Fruit fly (Drosophila melanogaster) Kc167 (cell line): ENCODE results near the gene brv3.
A peak's percentile ranks its signal among the peaks of the same experiment; 100 is the strongest.
"Not testable (repeated sequence)": the region's sequence is repeated elsewhere in the genome, so short reads cannot be mapped to it uniquely, and the experiment has no call there.

Experiments used
- Myc ChIP-seq: fragments of >200 bp; optimal IDR thresholded peaks from 2 replicates; lab custom pipeline; 2017; ENCODE audit warnings: missing external identifiers
- Sin3A ChIP-seq: fragments of >200 bp; optimal IDR thresholded peaks from 2 replicates; lab custom pipeline; 2018; ENCODE audit warnings: missing external identifiers
- h ChIP-seq: fragments of >200 bp; optimal IDR thresholded peaks from 3 replicates; lab custom pipeline; 2018; ENCODE audit warnings: missing external identifiers
- insv ChIP-seq: fragments of >200 bp; optimal IDR thresholded peaks from 3 replicates; lab custom pipeline; 2018; ENCODE audit warnings: missing external identifiers
- psq ChIP-seq: fragments of >200 bp; optimal IDR thresholded peaks from 2 replicates; lab custom pipeline; 2017; ENCODE audit warnings: missing external identifiers
- ttk ChIP-seq: sonication (Bioruptor generic); optimal IDR thresholded peaks from 2 replicates; lab custom pipeline; 2017; ENCODE audit warnings: missing external identifiers

Gene brv3

DNA sequence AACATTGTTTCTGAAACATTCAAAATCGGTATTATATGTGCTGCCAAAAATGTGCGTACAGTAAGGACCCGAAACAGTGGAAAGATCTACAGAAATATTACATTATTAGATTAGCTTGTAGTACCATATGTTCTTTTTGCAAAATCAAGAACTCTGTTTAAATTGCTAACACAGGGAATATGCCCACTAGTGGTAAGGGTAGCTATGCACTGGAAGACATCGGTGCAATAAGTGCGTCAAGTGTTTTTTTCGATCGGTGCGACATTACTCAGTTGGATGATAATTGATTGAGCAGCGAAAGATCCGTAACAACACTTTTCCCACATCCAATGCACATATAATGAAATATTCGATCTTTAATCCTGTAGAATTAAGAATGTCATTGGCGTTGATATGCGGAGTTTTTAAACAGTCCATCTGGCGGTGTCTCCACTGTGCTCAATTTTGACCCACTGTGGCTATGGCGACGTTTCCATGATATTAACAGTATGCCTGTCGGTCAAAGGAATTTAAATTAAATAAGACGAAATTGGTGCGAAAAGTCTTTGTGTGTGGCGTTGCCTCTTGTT lies 10.8 kb upstream of the brv3 start:
- no peak for TF ChIP-seq Sin3A (lab: Kevin White, UChicago)
- no peak for TF ChIP-seq insv (lab: Kevin White, UChicago)
- TF ChIP-seq psq (lab: Kevin White, UChicago): no peak
- no peak for TF ChIP-seq ttk (lab: Kevin White, UChicago)
- TF ChIP-seq h: no peak
- no peak for TF ChIP-seq Myc (lab: Kevin White, UChicago)

DNA sequence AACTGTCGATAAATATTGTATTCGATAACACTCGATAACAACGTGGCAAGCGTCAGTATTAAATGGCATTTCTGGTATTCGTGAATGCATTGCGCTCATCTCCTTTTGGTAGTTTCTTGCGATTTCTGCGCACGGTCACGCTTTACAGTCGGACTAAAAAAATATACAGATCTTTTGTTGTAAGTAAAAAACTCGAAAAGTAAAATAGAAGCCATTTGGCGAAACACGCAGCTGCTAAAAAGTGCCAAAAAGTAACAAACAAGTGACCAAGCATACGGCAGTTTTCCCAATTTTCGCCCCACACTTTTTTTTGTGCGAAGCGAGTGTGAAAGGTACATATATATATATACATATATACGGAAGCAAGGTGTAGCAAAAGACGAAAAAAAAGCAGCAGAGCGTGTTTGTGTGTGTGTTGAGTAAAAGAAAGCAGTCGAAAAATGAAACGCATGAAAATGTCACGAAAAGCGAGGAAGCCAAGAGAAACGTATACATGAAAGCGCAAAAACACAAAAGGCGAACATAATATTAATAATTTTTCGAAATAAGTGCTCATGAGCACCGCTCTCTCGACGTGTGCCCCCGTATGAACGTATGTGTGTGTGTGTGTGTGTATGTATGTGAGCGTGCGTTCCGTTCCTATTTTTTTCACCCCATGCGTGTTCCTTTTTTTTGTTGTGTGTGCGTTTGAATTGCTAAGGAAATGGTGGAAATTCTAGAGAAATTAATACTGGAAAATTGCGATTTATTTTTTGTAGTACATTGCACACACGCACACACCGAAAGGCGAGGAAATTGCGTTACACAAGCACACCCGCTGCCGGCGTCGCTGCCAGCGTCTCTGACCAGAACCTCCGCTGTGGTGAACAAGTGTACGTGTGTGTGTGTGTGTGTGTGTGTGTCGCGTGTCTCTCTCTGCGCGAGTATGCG lies 9.7 kb upstream of the brv3 start, which contains the start of gene sgg:
sgg (plus strand) TSS at position 106 of the 930 bp plus-strand sequence.
- peak; percentile 40 for TF ChIP-seq psq (lab: Kevin White, UChicago)
- TF ChIP-seq Sin3A (lab: Kevin White, UChicago): no peak

DNA sequence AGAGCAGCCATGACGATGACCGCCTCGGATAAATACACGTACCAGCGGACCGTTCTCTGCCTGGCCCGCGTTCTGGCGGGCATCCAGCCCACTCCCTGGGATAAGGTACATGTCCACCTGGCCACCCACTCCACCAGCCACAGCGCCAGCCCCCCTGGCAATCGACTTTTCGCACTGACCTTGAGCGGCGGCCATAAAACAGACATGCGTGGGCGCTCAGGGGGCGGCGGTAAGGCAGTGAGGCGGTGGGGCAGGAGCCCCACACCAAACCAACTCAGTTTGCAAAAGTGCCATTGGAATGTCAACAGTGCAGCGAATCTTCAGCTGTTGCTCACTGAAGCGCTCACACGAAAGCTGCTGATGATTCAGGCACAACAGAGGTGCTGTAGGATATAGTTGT lies 634 bp upstream of the brv3 start:
- TF ChIP-seq Myc (lab: Kevin White, UChicago): no peak
- no peak for TF ChIP-seq insv (lab: Kevin White, UChicago)
- no peak for TF ChIP-seq Sin3A (lab: Kevin White, UChicago)
- no peak for TF ChIP-seq ttk (lab: Kevin White, UChicago)
- no peak for TF ChIP-seq h
- TF ChIP-seq psq (lab: Kevin White, UChicago): no peak

DNA sequence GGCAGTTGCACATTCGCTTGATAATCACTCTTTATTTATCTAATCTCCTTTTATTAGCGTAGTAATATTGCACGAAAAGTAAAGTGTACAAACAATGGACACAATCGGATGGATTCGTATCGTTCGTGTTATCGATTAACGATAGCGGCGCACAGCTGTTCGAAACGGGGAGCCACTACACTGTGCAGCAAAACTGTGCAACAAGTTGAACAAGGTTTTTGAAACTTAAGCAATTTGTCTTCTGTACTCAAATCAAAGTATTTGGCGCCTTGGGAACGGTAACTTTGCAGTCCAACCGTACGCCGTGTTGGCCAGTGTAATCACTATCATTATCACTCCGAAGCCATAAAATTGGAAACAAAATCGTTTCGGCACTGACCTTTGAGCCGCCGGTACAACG lies 4.7 kb downstream of the brv3 start, which contains the start of the genes Tsp3A and Seipin:
Tsp3A (minus strand) TSS at position 88 of the 400 bp plus-strand sequence.
Seipin (plus strand) TSS at position 149 of the 400 bp plus-strand sequence.
- TF ChIP-seq ttk (lab: Kevin White, UChicago) (no peak), Myc (lab: Kevin White, UChicago) (no peak), Sin3A (lab: Kevin White, UChicago) (no peak), insv (lab: Kevin White, UChicago) (no peak), psq (lab: Kevin White, UChicago) (no peak), h (no peak)

DNA sequence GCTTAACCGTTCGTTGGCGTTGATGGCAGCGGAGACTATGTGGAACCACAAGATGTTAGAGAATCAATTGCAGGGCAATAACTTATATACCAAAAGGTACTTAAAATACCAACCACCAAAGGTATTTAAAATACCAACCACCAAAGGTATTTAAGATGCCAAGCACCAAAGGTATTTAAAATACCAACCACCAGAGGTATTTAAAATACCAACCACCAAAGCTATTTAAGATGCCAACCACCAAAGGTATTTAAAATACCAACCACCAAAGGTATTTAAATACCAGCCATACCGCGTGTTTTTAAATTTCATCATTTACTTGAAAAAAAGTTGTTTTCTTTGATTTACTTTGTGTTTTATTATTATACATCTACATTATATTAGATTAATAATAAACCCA lies 7.0 kb downstream of the brv3 start:
- TF ChIP-seq h: no peak
- TF ChIP-seq Myc (lab: Kevin White, UChicago): no peak
- TF ChIP-seq psq (lab: Kevin White, UChicago): no peak
- TF ChIP-seq ttk (lab: Kevin White, UChicago): no peak

DNA sequence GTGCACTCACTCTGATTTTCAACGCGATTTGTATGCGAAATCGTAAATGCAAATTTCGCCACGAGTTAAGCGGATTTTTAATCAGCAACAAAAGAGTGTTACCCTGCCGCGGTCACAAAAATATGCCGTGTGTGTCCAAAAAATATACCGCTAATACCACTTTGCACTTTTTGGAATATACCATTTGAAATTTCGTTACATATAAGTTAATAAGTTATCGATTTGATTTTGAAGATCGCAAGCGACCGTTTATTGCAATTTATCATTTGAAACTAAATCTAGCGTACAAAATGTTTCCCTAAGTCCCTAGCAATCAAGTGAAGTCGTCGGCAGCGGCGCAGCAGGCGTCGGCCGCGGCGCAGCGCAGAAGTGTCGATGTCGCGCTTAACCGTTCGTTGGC lies 14.1 kb downstream of the brv3 start, which contains the start of gene eIF3g1:
eIF3g1 (minus strand) TSS at position 101 of the 400 bp plus-strand sequence.
- not testable (repeated sequence) for TF ChIP-seq h; ttk (lab: Kevin White, UChicago); psq (lab: Kevin White, UChicago)

DNA sequence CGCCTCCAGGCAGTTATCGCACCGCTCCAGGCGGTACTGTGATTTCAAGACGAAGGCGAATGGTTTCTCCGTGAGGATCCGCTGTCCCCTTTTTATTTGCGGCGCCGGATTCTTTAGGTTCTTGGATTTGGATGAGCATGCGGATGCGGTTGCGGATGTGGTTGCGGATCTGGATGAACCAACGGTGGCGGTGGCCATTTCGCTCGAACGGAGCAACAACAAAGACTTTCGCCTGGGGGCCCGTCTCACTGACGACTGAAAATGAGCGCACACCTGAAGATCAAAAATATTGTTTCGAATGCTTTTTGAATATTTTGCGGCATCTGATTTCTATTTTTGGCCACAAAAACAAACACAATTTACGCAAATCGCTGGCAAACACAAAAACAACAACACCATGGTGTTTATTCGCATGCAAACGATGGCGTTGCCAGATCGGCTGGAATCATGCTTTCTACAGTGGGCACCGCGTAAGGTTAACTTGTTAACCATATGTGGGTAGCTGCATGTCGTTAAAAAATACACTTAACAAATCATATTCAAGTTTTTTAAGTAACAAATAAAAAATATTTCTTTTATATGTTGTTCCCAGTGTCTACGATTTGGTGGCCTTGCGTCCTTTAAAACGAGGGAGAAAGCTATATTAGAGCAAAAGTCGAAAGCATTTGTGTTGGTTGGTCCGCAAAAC lies 15.8 kb downstream of the brv3 start, which contains the start of gene Smyd3:
Smyd3 (minus strand) TSS at position 407 of the 688 bp plus-strand sequence.
- TF ChIP-seq psq (lab: Kevin White, UChicago): no peak
- no peak for TF ChIP-seq insv (lab: Kevin White, UChicago)
- TF ChIP-seq h: no peak
- TF ChIP-seq ttk (lab: Kevin White, UChicago): no peak
- no peak for TF ChIP-seq Sin3A (lab: Kevin White, UChicago)
- TF ChIP-seq Myc (lab: Kevin White, UChicago): no peak

DNA sequence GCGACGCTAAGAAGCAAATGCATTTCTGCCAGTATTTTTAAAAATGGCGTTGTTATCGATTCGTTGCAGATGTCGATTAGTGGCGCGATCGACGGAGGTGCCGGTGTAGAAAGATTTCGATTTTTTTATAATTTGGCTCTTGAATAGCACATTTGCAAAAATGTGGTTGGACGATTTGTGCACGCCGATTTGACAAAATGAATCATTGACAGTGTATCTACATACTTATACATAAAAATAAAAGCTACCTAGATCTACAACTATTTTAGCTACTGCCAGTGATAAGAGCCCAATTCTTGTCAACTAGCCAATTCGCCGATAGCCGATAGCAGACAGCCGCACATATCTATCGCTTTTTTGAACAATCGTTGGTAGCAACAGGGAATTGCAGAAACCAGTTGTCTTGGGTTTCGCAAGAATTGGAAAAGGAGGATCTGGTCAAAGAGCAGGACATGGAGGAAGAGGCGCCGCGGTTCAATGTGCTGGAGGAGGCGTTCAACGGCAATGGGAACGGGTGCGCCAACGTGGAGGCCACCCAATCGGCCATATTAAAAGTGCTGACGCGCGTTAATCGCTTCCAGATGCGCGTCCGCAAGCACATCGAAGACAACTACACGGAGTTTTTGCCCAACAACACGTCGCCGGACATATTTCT lies 20.4 kb downstream of the brv3 start, which contains the start of the genes Klp3A and Zw10:
Klp3A (minus strand) TSS at position 202 of the 655 bp plus-strand sequence.
Zw10 (plus strand) TSS at position 347 of the 655 bp plus-strand sequence.
- no peak for TF ChIP-seq Sin3A (lab: Kevin White, UChicago)
- TF ChIP-seq h: no peak
- TF ChIP-seq psq (lab: Kevin White, UChicago): no peak
- TF ChIP-seq ttk (lab: Kevin White, UChicago): no peak

DNA sequence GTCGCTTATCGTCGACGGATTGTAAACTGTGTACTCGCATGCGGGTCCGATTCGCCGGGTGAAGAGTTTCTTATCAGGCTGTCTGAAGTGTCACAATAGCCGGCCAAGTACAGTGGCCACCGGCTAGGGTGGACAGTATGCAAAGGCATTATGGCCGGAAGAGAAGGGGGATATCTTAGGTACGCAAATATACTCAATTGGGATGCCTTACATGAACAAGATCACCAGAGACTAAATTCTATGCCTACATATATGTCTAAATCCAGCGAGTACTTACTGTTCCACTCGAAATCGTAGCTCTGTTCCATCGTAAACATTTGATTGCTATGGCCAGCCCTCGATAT lies 30.6 kb downstream of the brv3 start:
- no peak for TF ChIP-seq h
- TF ChIP-seq Sin3A (lab: Kevin White, UChicago): no peak
- no peak for TF ChIP-seq psq (lab: Kevin White, UChicago)
- no peak for TF ChIP-seq insv (lab: Kevin White, UChicago)
- TF ChIP-seq ttk (lab: Kevin White, UChicago): no peak
- TF ChIP-seq Myc (lab: Kevin White, UChicago): no peak

DNA sequence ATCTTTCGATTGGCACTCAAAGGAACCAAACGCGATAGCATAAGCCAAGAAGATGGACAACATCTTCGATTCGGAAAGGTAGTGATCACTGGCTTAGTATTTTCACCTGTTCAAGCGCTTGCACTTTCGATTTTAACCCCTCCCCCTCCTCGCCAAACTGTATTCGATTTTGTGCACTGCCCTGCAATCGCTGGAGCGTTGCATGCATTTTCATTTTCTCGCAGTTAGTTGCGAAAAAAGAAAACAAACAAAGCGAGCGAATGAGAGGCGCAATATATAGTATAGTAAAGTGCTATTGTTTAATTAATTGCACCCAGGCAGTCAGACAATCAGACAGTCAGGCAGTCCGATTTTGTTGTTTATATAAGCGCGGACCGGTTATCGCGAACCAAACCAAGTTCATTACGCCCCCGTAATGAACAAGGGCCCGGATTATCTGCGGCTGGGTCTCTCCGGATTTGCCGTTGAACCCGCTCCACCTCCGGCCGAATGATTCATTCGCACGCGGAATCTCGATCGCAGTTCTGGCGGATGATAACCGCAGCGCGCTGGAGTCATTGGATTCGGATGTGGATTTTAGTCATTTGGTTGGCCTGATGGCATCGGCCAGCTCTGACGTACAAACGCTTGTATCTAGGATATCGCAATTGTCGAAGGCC lies 31.2 kb downstream of the brv3 start:
- no peak for TF ChIP-seq ttk (lab: Kevin White, UChicago)
- TF ChIP-seq Sin3A (lab: Kevin White, UChicago): no peak
- TF ChIP-seq Myc (lab: Kevin White, UChicago): no peak
- no peak for TF ChIP-seq psq (lab: Kevin White, UChicago)
- no peak for TF ChIP-seq h
- no peak for TF ChIP-seq insv (lab: Kevin White, UChicago)
